Worm (Caenorhabditis elegans): ENCODE data around the gene F49C12.15.
"Not testable (repeated sequence)": the region's sequence is repeated elsewhere in the genome, so short reads cannot be mapped to it uniquely, and the experiment has no call there.

F49C12.15 gene

ce11 chrIV:9323989-9324506 lies at the start of gene F49C12.15, which contains the start of gene nspg-11:
TSS of gene F49C12.15 (plus strand) at chrIV:9324456.
TSS of gene nspg-11 (minus strand) at chrIV:9324089.
- TF ChIP-seq ztf-23 (GFP tag; IDR thresholded peaks at IDR 0.05) (no peak), T22C8.4 (GFP tag; IDR thresholded peaks at IDR 0.05) (no peak), cog-1 (tag; optimal IDR thresholded peaks at IDR 0.05) (no peak), flt-1 (GFP tag; IDR thresholded peaks at IDR 0.05) (no peak), ref-1 (GFP tag; conservative IDR thresholded peaks at IDR 0.05) (no peak), med-1 (GFP tag; optimal IDR thresholded peaks at IDR 0.05; ENCODE audit: insufficient read depth) (no peak), klf-2 (GFP tag; conservative IDR thresholded peaks at IDR 0.05) (no peak), ztf-29 (GFP tag; IDR thresholded peaks at IDR 0.05) (no peak)

ce11 chrIV:9286305-9286704 lies 38.0 kb upstream of the F49C12.15 start, which contains the start of gene nhr-267:
TSS of gene nhr-267 (minus strand) at chrIV:9286405.
- not testable (repeated sequence) for TF ChIP-seq klf-2 (GFP tag; conservative IDR thresholded peaks at IDR 0.05); med-1 (GFP tag; optimal IDR thresholded peaks at IDR 0.05; ENCODE audit: insufficient read depth); tab-1 (GFP tag; IDR thresholded peaks at IDR 0.05)

- TF ChIP-seq klf-2 (GFP tag; conservative IDR thresholded peaks at IDR 0.05) (no peak), ztf-29 (GFP tag; IDR thresholded peaks at IDR 0.05) (no peak), ref-1 (GFP tag; conservative IDR thresholded peaks at IDR 0.05) (no peak)
These were observed 34.6 kb upstream of the F49C12.15 start for ce11 chrIV:9289635-9290034.

ce11 chrIV:9293825-9294224 lies 30.4 kb upstream of the F49C12.15 start, which contains the start of gene nhr-264:
TSS of gene nhr-264 (minus strand) at chrIV:9293925.
- not testable (repeated sequence) for TF ChIP-seq T22C8.4 (GFP tag; IDR thresholded peaks at IDR 0.05); cog-1 (tag; optimal IDR thresholded peaks at IDR 0.05); ref-1 (GFP tag; conservative IDR thresholded peaks at IDR 0.05)

ce11 chrIV:9296285-9296684 lies 28.0 kb upstream of the F49C12.15 start, which contains the start of gene F49C12.1:
TSS of gene F49C12.1 (minus strand) at chrIV:9296354.
- TF ChIP-seq ztf-23 (GFP tag; IDR thresholded peaks at IDR 0.05) (no peak), med-1 (GFP tag; optimal IDR thresholded peaks at IDR 0.05; ENCODE audit: insufficient read depth) (no peak), tab-1 (GFP tag; IDR thresholded peaks at IDR 0.05) (no peak), klf-2 (GFP tag; conservative IDR thresholded peaks at IDR 0.05) (no peak), T22C8.4 (GFP tag; IDR thresholded peaks at IDR 0.05) (no peak), ref-1 (GFP tag; conservative IDR thresholded peaks at IDR 0.05) (no peak), flt-1 (GFP tag; IDR thresholded peaks at IDR 0.05) (no peak), ztf-29 (GFP tag; IDR thresholded peaks at IDR 0.05) (no peak)

- TF ChIP-seq ref-1 (GFP tag; conservative IDR thresholded peaks at IDR 0.05): no peak
- TF ChIP-seq tab-1 (GFP tag; IDR thresholded peaks at IDR 0.05): no peak
- no peak for TF ChIP-seq cog-1 (tag; optimal IDR thresholded peaks at IDR 0.05)
- TF ChIP-seq T22C8.4 (GFP tag; IDR thresholded peaks at IDR 0.05): no peak
- no peak for TF ChIP-seq klf-2 (GFP tag; conservative IDR thresholded peaks at IDR 0.05)
- TF ChIP-seq ztf-29 (GFP tag; IDR thresholded peaks at IDR 0.05): no peak
- no peak for TF ChIP-seq ztf-23 (GFP tag; IDR thresholded peaks at IDR 0.05)
- no peak for TF ChIP-seq med-1 (GFP tag; optimal IDR thresholded peaks at IDR 0.05; ENCODE audit: insufficient read depth)
- no peak for TF ChIP-seq flt-1 (GFP tag; IDR thresholded peaks at IDR 0.05)
These were observed 25.1 kb upstream of the F49C12.15 start, which contains the start of gene F49C12.2 for ce11 chrIV:9299145-9299544. TSS of gene F49C12.2 (minus strand) at chrIV:9299245.

- TF ChIP-seq ztf-29 (GFP tag; IDR thresholded peaks at IDR 0.05) (no peak), ztf-23 (GFP tag; IDR thresholded peaks at IDR 0.05) (no peak)
These were observed 24.1 kb upstream of the F49C12.15 start, which contains the start of gene F49C12.3 for ce11 chrIV:9300127-9300526. TSS of gene F49C12.3 (plus strand) at chrIV:9300427.

ce11 chrIV:9303994-9304393 lies 20.3 kb upstream of the F49C12.15 start, which contains the start of gene F49C12.4:
TSS of gene F49C12.4 (minus strand) at chrIV:9304094.
- TF ChIP-seq T22C8.4 (GFP tag; IDR thresholded peaks at IDR 0.05): no peak
- TF ChIP-seq cog-1 (tag; optimal IDR thresholded peaks at IDR 0.05): no peak
- no peak for TF ChIP-seq klf-2 (GFP tag; conservative IDR thresholded peaks at IDR 0.05)
- TF ChIP-seq ztf-29 (GFP tag; IDR thresholded peaks at IDR 0.05): no peak

ce11 chrIV:9304617-9305016 lies 19.6 kb upstream of the F49C12.15 start, which contains the start of gene F49C12.5:
TSS of gene F49C12.5 (plus strand) at chrIV:9304917.
- no peak for TF ChIP-seq tab-1 (GFP tag; IDR thresholded peaks at IDR 0.05)
- TF ChIP-seq med-1 (GFP tag; optimal IDR thresholded peaks at IDR 0.05; ENCODE audit: insufficient read depth): no peak
- TF ChIP-seq flt-1 (GFP tag; IDR thresholded peaks at IDR 0.05): no peak
- TF ChIP-seq T22C8.4 (GFP tag; IDR thresholded peaks at IDR 0.05): no peak
- TF ChIP-seq ztf-29 (GFP tag; IDR thresholded peaks at IDR 0.05): no peak
- TF ChIP-seq ref-1 (GFP tag; conservative IDR thresholded peaks at IDR 0.05): no peak
- no peak for TF ChIP-seq cog-1 (tag; optimal IDR thresholded peaks at IDR 0.05)
- no peak for TF ChIP-seq ztf-23 (GFP tag; IDR thresholded peaks at IDR 0.05)
- TF ChIP-seq klf-2 (GFP tag; conservative IDR thresholded peaks at IDR 0.05): no peak

- no peak for TF ChIP-seq tab-1 (GFP tag; IDR thresholded peaks at IDR 0.05)
- TF ChIP-seq ztf-29 (GFP tag; IDR thresholded peaks at IDR 0.05): no peak
- TF ChIP-seq T22C8.4 (GFP tag; IDR thresholded peaks at IDR 0.05): no peak
- no peak for TF ChIP-seq ztf-23 (GFP tag; IDR thresholded peaks at IDR 0.05)
- no peak for TF ChIP-seq med-1 (GFP tag; optimal IDR thresholded peaks at IDR 0.05; ENCODE audit: insufficient read depth)
- no peak for TF ChIP-seq ref-1 (GFP tag; conservative IDR thresholded peaks at IDR 0.05)
- no peak for TF ChIP-seq klf-2 (GFP tag; conservative IDR thresholded peaks at IDR 0.05)
- no peak for TF ChIP-seq flt-1 (GFP tag; IDR thresholded peaks at IDR 0.05)
- TF ChIP-seq cog-1 (tag; optimal IDR thresholded peaks at IDR 0.05): no peak
These were observed 15.3 kb upstream of the F49C12.15 start, which contains the start of gene F49C12.6 for ce11 chrIV:9308975-9309374. TSS of gene F49C12.6 (minus strand) at chrIV:9309075.
